Worm (Caenorhabditis elegans) whole organism, L4 larva: ENCODE measurements around the gene zig-4.

ENCODE experiments used
- F10B5.3 ChIP-seq: sonication (generic microtip); optimal IDR thresholded peaks from 2 replicates; lab custom pipeline; 2016; ENCODE audit warnings: mild to moderate bottlenecking, missing genetic modification characterization, missing compliant biosample characterization
- F26F4.8 ChIP-seq: fragments of 200-800 bp; sonication (Bioruptor generic); conservative IDR thresholded peaks from 2 replicates; pipeline ENCODE4 v1.3.6; 2022; ENCODE audit warnings: missing genetic modification characterization, missing compliant biosample characterization
- F44E2.7 ChIP-seq: fragments of 200-800 bp; sonication (Bioruptor generic); IDR thresholded peaks from 2 replicates; pipeline ENCODE4 v2.1.2; 2022; ENCODE audit warnings: missing genetic modification characterization, missing compliant biosample characterization
- R02D3.7 ChIP-seq: fragments of 150-350 bp; sonication (generic microtip); optimal IDR thresholded peaks from 3 replicates; lab custom pipeline; 2014; ENCODE audit warnings: missing biosample characterization, missing genetic modification characterization
- T20F7.1 ChIP-seq: fragments of 200-800 bp; sonication (Bioruptor generic); optimal IDR thresholded peaks from 2 replicates; lab custom pipeline; 2018; ENCODE audit warnings: mild to moderate bottlenecking, missing genetic modification characterization, missing compliant biosample characterization
- T26A8.4 ChIP-seq: fragments of 200-800 bp; sonication (Bioruptor generic); IDR thresholded peaks from 2 replicates; pipeline ENCODE4 v1.3.6; 2022; ENCODE audit warnings: missing genetic modification characterization, missing compliant biosample characterization
- Y48G9A.11 ChIP-seq: fragments of 200-800 bp; sonication (Bioruptor generic); IDR thresholded peaks from 2 replicates; pipeline ENCODE4 v1.3.6; 2022; ENCODE audit warnings: missing genetic modification reagents, missing genetic modification characterization, missing compliant biosample characterization
- Y5F2A.4 ChIP-seq: fragments of 200-800 bp; sonication (Bioruptor generic); optimal IDR thresholded peaks from 2 replicates; lab custom pipeline; 2018; ENCODE audit warnings: mild to moderate bottlenecking, missing genetic modification characterization, missing compliant biosample characterization
- Y75B8A.6 ChIP-seq: fragments of 200-800 bp; sonication (Bioruptor generic); IDR thresholded peaks from 2 replicates; pipeline ENCODE4 v1.3.6; 2022; ENCODE audit warnings: missing genetic modification reagents, missing genetic modification characterization, missing compliant biosample characterization
- aha-1 ChIP-seq: fragments of 150-350 bp; peaks from one replicate; lab custom pipeline; 2014; ENCODE audit warnings: missing biosample characterization, missing genetic modification characterization
- aly-2 ChIP-seq: sonication (generic microtip); optimal IDR thresholded peaks from 2 replicates; lab custom pipeline; 2018; ENCODE audit warnings: missing biosample characterization, missing genetic modification characterization
- arid-1 ChIP-seq: fragments of 200-800 bp; sonication (Bioruptor generic); conservative IDR thresholded peaks from 2 replicates; pipeline ENCODE4 v1.3.6; 2022; ENCODE audit warnings: missing genetic modification reagents, missing genetic modification characterization, missing compliant biosample characterization
- attf-4 ChIP-seq: sonication (generic microtip); optimal IDR thresholded peaks from 3 replicates; lab custom pipeline; 2017; ENCODE audit warnings: missing biosample characterization, missing genetic modification characterization
- ceh-20 ChIP-seq: fragments of 200-800 bp; sonication (Bioruptor generic); IDR thresholded peaks from 2 replicates; pipeline ENCODE4 v1.3.6; 2022; ENCODE audit warnings: missing genetic modification reagents, missing genetic modification characterization, missing compliant biosample characterization
- ceh-28 ChIP-seq: fragments of 150-350 bp; optimal IDR thresholded peaks from 2 replicates; lab custom pipeline; 2014; ENCODE audit warnings: missing biosample characterization, missing genetic modification reagents, missing genetic modification characterization
- cey-2 ChIP-seq: sonication (generic microtip); optimal IDR thresholded peaks from 3 replicates; lab custom pipeline; 2017; ENCODE audit warnings: missing genetic modification characterization, mild to moderate bottlenecking, missing compliant biosample characterization, antibody characterized with exemption, borderline replicate concordance; ENCODE audit not compliant: insufficient read depth
- ctbp-1 ChIP-seq: fragments of 200-800 bp; sonication (Bioruptor generic); IDR thresholded peaks from 2 replicates; pipeline ENCODE4 v1.3.6; 2022; ENCODE audit warnings: missing genetic modification reagents, missing genetic modification characterization, missing compliant biosample characterization
- daf-12 ChIP-seq: fragments of 150-350 bp; optimal IDR thresholded peaks from 2 replicates; lab custom pipeline; 2014; ENCODE audit warnings: missing biosample characterization, missing genetic modification reagents, missing genetic modification characterization
- daf-19 ChIP-seq: fragments of 200-800 bp; sonication (Bioruptor generic); conservative IDR thresholded peaks from 2 replicates; pipeline ENCODE4 v1.3.6; 2022; ENCODE audit warnings: missing genetic modification characterization, missing compliant biosample characterization
- dmd-8 ChIP-seq: fragments of 200-800 bp; sonication (Bioruptor generic); IDR thresholded peaks from 2 replicates; pipeline ENCODE4 v1.3.6; 2022; ENCODE audit warnings: missing genetic modification characterization, missing compliant biosample characterization
- dmd-9 ChIP-seq: fragments of 200-800 bp; sonication (Bioruptor generic); IDR thresholded peaks from 2 replicates; pipeline ENCODE4 v1.3.6; 2022; ENCODE audit warnings: missing genetic modification reagents, missing genetic modification characterization, missing compliant biosample characterization
- duxl-1 ChIP-seq: sonication (generic microtip); optimal IDR thresholded peaks from 2 replicates; lab custom pipeline; 2016; ENCODE audit warnings: mild to moderate bottlenecking, missing genetic modification characterization, moderate library complexity, missing compliant biosample characterization; ENCODE audit not compliant: poor library complexity
- egl-27 ChIP-seq: sonication (generic microtip); optimal IDR thresholded peaks from 3 replicates; lab custom pipeline; 2017; ENCODE audit warnings: missing biosample characterization, missing genetic modification reagents, missing genetic modification characterization
- fkh-10 ChIP-seq: fragments of 150-350 bp; optimal IDR thresholded peaks from 2 replicates; lab custom pipeline; 2014; ENCODE audit warnings: missing biosample characterization, missing genetic modification reagents, missing genetic modification characterization
- fos-1 ChIP-seq: fragments of 150-350 bp; optimal IDR thresholded peaks from 2 replicates; lab custom pipeline; 2014; ENCODE audit warnings: missing biosample characterization, missing genetic modification characterization
- hlh-30 ChIP-seq: sonication (generic microtip); optimal IDR thresholded peaks from 2 replicates; lab custom pipeline; 2017; ENCODE audit warnings: antibody characterized with exemption, mild to moderate bottlenecking, missing genetic modification characterization, missing compliant biosample characterization; ENCODE audit not compliant: insufficient read depth
- jun-1 ChIP-seq: fragments of 150-350 bp; optimal IDR thresholded peaks from 2 replicates; lab custom pipeline; 2014; ENCODE audit warnings: missing biosample characterization, missing genetic modification reagents, missing genetic modification characterization
- lin-15B ChIP-seq: fragments of 150-350 bp; sonication (generic microtip); optimal IDR thresholded peaks from 3 replicates; lab custom pipeline; 2014; ENCODE audit warnings: missing biosample characterization, missing genetic modification characterization
- lin-39 ChIP-seq: fragments of 150-350 bp; optimal IDR thresholded peaks from 2 replicates; lab custom pipeline; 2014; ENCODE audit warnings: missing biosample characterization, missing genetic modification reagents, missing genetic modification characterization
- lsy-2 ChIP-seq, 2 experiments: fragments of 150-350 bp in 1 of 2; sonication (generic microtip) in 1 of 2; optimal IDR thresholded peaks; 2 replicates each; lab custom pipeline; 2014 to 2017; ENCODE audit warnings: missing biosample characterization in 2 of 2, missing genetic modification characterization in 2 of 2
- madf-5 ChIP-seq, 2 experiments: fragments of 200-800 bp; sonication (Bioruptor generic); IDR thresholded peaks; 2 replicates each; pipeline ENCODE4 v1.3.6; 2022; ENCODE audit warnings: missing compliant biosample characterization in 2 of 2, missing genetic modification characterization in 2 of 2
- madf-9 ChIP-seq: fragments of 200-800 bp; sonication (Bioruptor generic); conservative IDR thresholded peaks from 2 replicates; pipeline ENCODE4 v1.3.6; 2022; ENCODE audit warnings: missing genetic modification reagents, missing genetic modification characterization, missing compliant biosample characterization
- mdt-29 ChIP-seq: fragments of 200-800 bp; sonication (Bioruptor generic); IDR thresholded peaks from 2 replicates; pipeline ENCODE4 v1.3.6; 2022; ENCODE audit warnings: missing genetic modification reagents, missing genetic modification characterization, missing compliant biosample characterization
- nhr-102 ChIP-seq: sonication (generic microtip); optimal IDR thresholded peaks from 2 replicates; lab custom pipeline; 2016; ENCODE audit warnings: mild to moderate bottlenecking, missing genetic modification characterization, moderate library complexity, missing compliant biosample characterization
- nhr-111 ChIP-seq: fragments of 200-800 bp; sonication (Bioruptor generic); optimal IDR thresholded peaks from 2 replicates; lab custom pipeline; 2018; ENCODE audit warnings: mild to moderate bottlenecking, missing genetic modification characterization, missing compliant biosample characterization
- nhr-76 ChIP-seq: fragments of 150-350 bp; optimal IDR thresholded peaks from 2 replicates; lab custom pipeline; 2014; ENCODE audit warnings: missing biosample characterization, missing genetic modification characterization
- rbr-2 ChIP-seq: sonication (generic microtip); optimal IDR thresholded peaks from 2 replicates; lab custom pipeline; 2016; ENCODE audit warnings: missing genotype, missing genetic modification characterization, missing compliant biosample characterization
- sdz-12 ChIP-seq: fragments of 200-800 bp; sonication (Bioruptor generic); optimal IDR thresholded peaks from 2 replicates; lab custom pipeline; 2018; ENCODE audit warnings: mild to moderate bottlenecking, missing genetic modification characterization, missing compliant biosample characterization
- spr-3 ChIP-seq: fragments of 200-800 bp; sonication (Bioruptor generic); optimal IDR thresholded peaks from 2 replicates; lab custom pipeline; 2018; ENCODE audit warnings: mild to moderate bottlenecking, missing genetic modification characterization, missing compliant biosample characterization
- unc-130 ChIP-seq: sonication (generic microtip); optimal IDR thresholded peaks from 2 replicates; lab custom pipeline; 2016; ENCODE audit warnings: missing genetic modification reagents, missing genetic modification characterization, missing compliant biosample characterization
- unc-39 ChIP-seq: sonication (generic microtip); optimal IDR thresholded peaks from 2 replicates; lab custom pipeline; 2017; ENCODE audit warnings: missing biosample characterization, missing genetic modification characterization
- unc-62 ChIP-seq, 3 experiments: fragments of 150-350 bp in 1 of 3; sonication (generic microtip); optimal IDR thresholded peaks in 2 of 3; peaks in 1 of 3; 1 replicate in 1 of 3; 2 replicates in 2 of 3; lab custom pipeline; 2014 to 2017; ENCODE audit warnings: missing biosample characterization in 3 of 3, missing genetic modification characterization in 3 of 3, missing genetic modification reagents in 3 of 3, missing genotype in 1 of 3
- vab-7 ChIP-seq: fragments of 200-800 bp; sonication (Bioruptor generic); IDR thresholded peaks from 2 replicates; pipeline ENCODE4 v1.3.6; 2022; ENCODE audit warnings: missing genetic modification reagents, missing genetic modification characterization, missing compliant biosample characterization
- zag-1 ChIP-seq: fragments of 150-350 bp; optimal IDR thresholded peaks from 2 replicates; lab custom pipeline; 2014; ENCODE audit warnings: missing biosample characterization, missing genetic modification characterization
- zfp-2 ChIP-seq: sonication (generic microtip); optimal IDR thresholded peaks from 2 replicates; lab custom pipeline; 2016; ENCODE audit warnings: mild to moderate bottlenecking, missing genetic modification characterization, missing compliant biosample characterization
- ztf-7 ChIP-seq: fragments of 150-350 bp; optimal IDR thresholded peaks from 2 replicates; lab custom pipeline; 2014; ENCODE audit warnings: missing biosample characterization, missing genetic modification characterization

zig-4 gene

ce11 chrX:7962056-7962485 is 36.8 kb downstream of the zig-4 start (continued):
- TF ChIP-seq spr-3 (GFP tag; lab: Kevin White, UChicago) (no peak), ctbp-1 (no peak), lsy-2 (tag; optimal IDR thresholded peaks at IDR 0.05; lab: Kevin White, UChicago) (peak; percentile 39 to 58), Y5F2A.4 (no peak), F44E2.7 (no peak), F26F4.8 (no peak), zag-1 (tag; lab: Kevin White, UChicago) (no peak), ceh-20 (GFP tag; lab: Robert Waterston, UW) (peak; percentile 35; the same call in 1 of the 2 replicates), vab-7 (GFP tag; lab: Robert Waterston, UW) (no peak), zfp-2 (tag; lab: Kevin White, UChicago) (no peak), sdz-12 (GFP tag; lab: Kevin White, UChicago) (no peak), mdt-29 (GFP tag; lab: Robert Waterston, UW) (no peak), dmd-8 (no peak), ceh-28 (tag; lab: Kevin White, UChicago) (no peak), duxl-1 (tag; lab: Kevin White, UChicago) (no peak), cey-2 (peak; percentile 5), fkh-10 (GFP tag; lab: Kevin White, UChicago) (no peak), T26A8.4 (GFP tag; lab: Robert Waterston, UW) (no peak), nhr-102 (peak; percentile 82), madf-5 (GFP tag; IDR thresholded peaks at IDR 0.05; lab: Robert Waterston, UW) (no peak), arid-1 (GFP tag; lab: Robert Waterston, UW) (no peak), F10B5.3 (tag; lab: Kevin White, UChicago) (no peak), egl-27 (tag; lab: Kevin White, UChicago) (no peak), R02D3.7 (tag; lab: Kevin White, UChicago) (no peak), nhr-111 (no peak), unc-39 (tag; lab: Kevin White, UChicago) (no peak), rbr-2 (tag; lab: Kevin White, UChicago) (no peak), lin-39 (tag; lab: Kevin White, UChicago) (no peak), nhr-76 (tag; lab: Kevin White, UChicago) (no peak), Y48G9A.11 (GFP tag; lab: Robert Waterston, UW) (no peak), aly-2 (tag; lab: Kevin White, UChicago) (no peak), unc-130 (GFP tag; lab: Kevin White, UChicago) (no peak)

ce11 chrX:7964022-7964421 is 38.8 kb downstream of the zig-4 start:
- TF ChIP-seq daf-19 (GFP tag; lab: Robert Waterston, UW): 0 out of 2 replicates have a peak, but pooled peaks have one; percentile 15
- no peak for TF ChIP-seq lin-15B
- no peak for TF ChIP-seq Y48G9A.11 (GFP tag; lab: Robert Waterston, UW)
- no peak for TF ChIP-seq attf-4 (tag; lab: Kevin White, UChicago)
- TF ChIP-seq F44E2.7: no peak
- TF ChIP-seq duxl-1 (tag; lab: Kevin White, UChicago): no peak
- peak in 1 of 2 experiments; percentile 97 for TF ChIP-seq unc-62 (GFP tag; optimal IDR thresholded peaks at IDR 0.05 in 1 of 2; lab: Kevin White, UChicago)
- no peak for TF ChIP-seq unc-62 (tag; optimal IDR thresholded peaks at IDR 0.05; lab: Kevin White, UChicago)

- no peak for TF ChIP-seq jun-1 (tag; lab: Kevin White, UChicago)
- no peak for TF ChIP-seq daf-19 (GFP tag; lab: Robert Waterston, UW)
- no peak for TF ChIP-seq T20F7.1 (GFP tag; lab: Kevin White, UChicago)
- peak; percentile 88 for TF ChIP-seq aha-1
- no peak for TF ChIP-seq dmd-9 (GFP tag; lab: Robert Waterston, UW)
- no peak for TF ChIP-seq aly-2 (tag; lab: Kevin White, UChicago)
- TF ChIP-seq hlh-30 (tag; lab: Kevin White, UChicago): peak; percentile 28
- TF ChIP-seq unc-62 (GFP tag; optimal IDR thresholded peaks at IDR 0.05 in 1 of 2; lab: Kevin White, UChicago): peak in 1 of 2 experiments; percentile 84
- no peak for TF ChIP-seq unc-62 (tag; optimal IDR thresholded peaks at IDR 0.05; lab: Kevin White, UChicago)
- TF ChIP-seq daf-12 (tag; lab: Kevin White, UChicago): no peak
- no peak for TF ChIP-seq ztf-7 (tag; lab: Kevin White, UChicago)
- TF ChIP-seq cey-2: no peak
- no peak for TF ChIP-seq madf-9 (GFP tag; lab: Robert Waterston, UW)
- no peak for TF ChIP-seq Y48G9A.11 (GFP tag; lab: Robert Waterston, UW)
- TF ChIP-seq fos-1 (tag; lab: Kevin White, UChicago): no peak
- no peak for TF ChIP-seq Y75B8A.6 (GFP tag; lab: Robert Waterston, UW)
Observed at ce11 chrX:7965449-7965848, 40.2 kb downstream of the zig-4 start.
